Worm (Caenorhabditis elegans) whole organism, L4 larva: ENCODE data around the gene C08E8.3.

Experiments
- F10B5.3 ChIP-seq: sonication (generic microtip); optimal IDR thresholded peaks from 2 replicates; lab custom pipeline; 2016; ENCODE audit warnings: mild to moderate bottlenecking, missing genetic modification characterization, missing compliant biosample characterization
- F26F4.8 ChIP-seq: fragments of 200-800 bp; sonication (Bioruptor generic); conservative IDR thresholded peaks from 2 replicates; pipeline ENCODE4 v1.3.6; 2022; ENCODE audit warnings: missing genetic modification characterization, missing compliant biosample characterization
- R02D3.7 ChIP-seq: fragments of 150-350 bp; sonication (generic microtip); optimal IDR thresholded peaks from 3 replicates; lab custom pipeline; 2014; ENCODE audit warnings: missing biosample characterization, missing genetic modification characterization
- T20F7.1 ChIP-seq: fragments of 200-800 bp; sonication (Bioruptor generic); optimal IDR thresholded peaks from 2 replicates; lab custom pipeline; 2018; ENCODE audit warnings: mild to moderate bottlenecking, missing genetic modification characterization, missing compliant biosample characterization
- T26A8.4 ChIP-seq: fragments of 200-800 bp; sonication (Bioruptor generic); IDR thresholded peaks from 2 replicates; pipeline ENCODE4 v1.3.6; 2022; ENCODE audit warnings: missing genetic modification characterization, missing compliant biosample characterization
- Y5F2A.4 ChIP-seq: fragments of 200-800 bp; sonication (Bioruptor generic); optimal IDR thresholded peaks from 2 replicates; lab custom pipeline; 2018; ENCODE audit warnings: mild to moderate bottlenecking, missing genetic modification characterization, missing compliant biosample characterization
- Y75B8A.6 ChIP-seq: fragments of 200-800 bp; sonication (Bioruptor generic); IDR thresholded peaks from 2 replicates; pipeline ENCODE4 v1.3.6; 2022; ENCODE audit warnings: missing genetic modification reagents, missing genetic modification characterization, missing compliant biosample characterization
- ZK546.5 ChIP-seq, 2 experiments: sonication (generic microtip); optimal IDR thresholded peaks; 2 replicates each; lab custom pipeline; 2017; ENCODE audit warnings: missing biosample characterization in 2 of 2, missing genetic modification characterization in 2 of 2
- aha-1 ChIP-seq: fragments of 150-350 bp; peaks from one replicate; lab custom pipeline; 2014; ENCODE audit warnings: missing biosample characterization, missing genetic modification characterization
- arid-1 ChIP-seq: fragments of 200-800 bp; sonication (Bioruptor generic); conservative IDR thresholded peaks from 2 replicates; pipeline ENCODE4 v1.3.6; 2022; ENCODE audit warnings: missing genetic modification reagents, missing genetic modification characterization, missing compliant biosample characterization
- ceh-20 ChIP-seq: fragments of 200-800 bp; sonication (Bioruptor generic); IDR thresholded peaks from 2 replicates; pipeline ENCODE4 v1.3.6; 2022; ENCODE audit warnings: missing genetic modification reagents, missing genetic modification characterization, missing compliant biosample characterization
- ctbp-1 ChIP-seq: fragments of 200-800 bp; sonication (Bioruptor generic); IDR thresholded peaks from 2 replicates; pipeline ENCODE4 v1.3.6; 2022; ENCODE audit warnings: missing genetic modification reagents, missing genetic modification characterization, missing compliant biosample characterization
- daf-12 ChIP-seq: fragments of 150-350 bp; optimal IDR thresholded peaks from 2 replicates; lab custom pipeline; 2014; ENCODE audit warnings: missing biosample characterization, missing genetic modification reagents, missing genetic modification characterization
- daf-19 ChIP-seq: fragments of 200-800 bp; sonication (Bioruptor generic); conservative IDR thresholded peaks from 2 replicates; pipeline ENCODE4 v1.3.6; 2022; ENCODE audit warnings: missing genetic modification characterization, missing compliant biosample characterization
- dmd-8 ChIP-seq: fragments of 200-800 bp; sonication (Bioruptor generic); IDR thresholded peaks from 2 replicates; pipeline ENCODE4 v1.3.6; 2022; ENCODE audit warnings: missing genetic modification characterization, missing compliant biosample characterization
- duxl-1 ChIP-seq: sonication (generic microtip); optimal IDR thresholded peaks from 2 replicates; lab custom pipeline; 2016; ENCODE audit warnings: mild to moderate bottlenecking, missing genetic modification characterization, moderate library complexity, missing compliant biosample characterization; ENCODE audit not compliant: poor library complexity
- hlh-11 ChIP-seq: fragments of 200-800 bp; sonication (Bioruptor generic); optimal IDR thresholded peaks from 2 replicates; lab custom pipeline; 2018; ENCODE audit warnings: mild to moderate bottlenecking, missing genetic modification characterization, missing compliant biosample characterization
- jun-1 ChIP-seq: fragments of 150-350 bp; optimal IDR thresholded peaks from 2 replicates; lab custom pipeline; 2014; ENCODE audit warnings: missing biosample characterization, missing genetic modification reagents, missing genetic modification characterization
- lim-7 ChIP-seq: fragments of 200-800 bp; sonication (Bioruptor generic); IDR thresholded peaks from 2 replicates; pipeline ENCODE4 v1.3.6; 2022; ENCODE audit warnings: missing genetic modification characterization, missing compliant biosample characterization
- lin-1 ChIP-seq: fragments of 200-800 bp; sonication (Bioruptor generic); IDR thresholded peaks from 2 replicates; pipeline ENCODE4 v1.3.6; 2022; ENCODE audit warnings: missing genetic modification reagents, missing genetic modification characterization, missing compliant biosample characterization
- lin-13 ChIP-seq: fragments of 150-350 bp; optimal IDR thresholded peaks from 2 replicates; lab custom pipeline; 2014; ENCODE audit warnings: missing biosample characterization, missing genetic modification reagents, missing genetic modification characterization
- lin-38 ChIP-seq: fragments of 200-800 bp; sonication (Bioruptor generic); IDR thresholded peaks from 2 replicates; pipeline ENCODE4 v1.3.6; 2022; ENCODE audit warnings: missing genetic modification reagents, missing genetic modification characterization, missing compliant biosample characterization
- lin-39 ChIP-seq: fragments of 150-350 bp; optimal IDR thresholded peaks from 2 replicates; lab custom pipeline; 2014; ENCODE audit warnings: missing biosample characterization, missing genetic modification reagents, missing genetic modification characterization
- lir-3 ChIP-seq: sonication (generic microtip); optimal IDR thresholded peaks from 2 replicates; lab custom pipeline; 2016; ENCODE audit warnings: mild to moderate bottlenecking, missing genetic modification characterization, missing compliant biosample characterization
- madf-9 ChIP-seq: fragments of 200-800 bp; sonication (Bioruptor generic); conservative IDR thresholded peaks from 2 replicates; pipeline ENCODE4 v1.3.6; 2022; ENCODE audit warnings: missing genetic modification reagents, missing genetic modification characterization, missing compliant biosample characterization
- mxl-3 ChIP-seq: fragments of 200-800 bp; sonication (Bioruptor generic); optimal IDR thresholded peaks from 2 replicates; lab custom pipeline; 2018; ENCODE audit warnings: mild to moderate bottlenecking, missing genetic modification characterization, missing compliant biosample characterization
- nhr-10 ChIP-seq: fragments of 150-350 bp; optimal IDR thresholded peaks from 2 replicates; lab custom pipeline; 2014; ENCODE audit warnings: missing biosample characterization, missing genetic modification characterization
- nhr-102 ChIP-seq: sonication (generic microtip); optimal IDR thresholded peaks from 2 replicates; lab custom pipeline; 2016; ENCODE audit warnings: mild to moderate bottlenecking, missing genetic modification characterization, moderate library complexity, missing compliant biosample characterization
- nhr-11 ChIP-seq: fragments of 150-350 bp; optimal IDR thresholded peaks from 2 replicates; lab custom pipeline; 2014; ENCODE audit warnings: missing biosample characterization, missing genetic modification characterization
- nhr-41 ChIP-seq: fragments of 200-800 bp; sonication (Bioruptor generic); IDR thresholded peaks from 2 replicates; pipeline ENCODE4 v1.3.6; 2022; ENCODE audit warnings: missing genetic modification reagents, missing genetic modification characterization, missing compliant biosample characterization
- nhr-6 ChIP-seq: fragments of 150-350 bp; optimal IDR thresholded peaks from 2 replicates; lab custom pipeline; 2014; ENCODE audit warnings: missing biosample characterization, missing genetic modification characterization
- pha-4 ChIP-seq, 2 experiments: fragments of 150-350 bp in 1 of 2; fragments of 200-800 bp in 1 of 2; sonication (Bioruptor generic) in 1 of 2; IDR thresholded peaks in 1 of 2; optimal IDR thresholded peaks in 1 of 2; 2 replicates each; pipeline versions ENCODE4 v1.3.6 to Lab custom; 2014 to 2022; ENCODE audit warnings: missing genetic modification characterization in 2 of 2, missing genetic modification reagents in 2 of 2, missing biosample characterization in 1 of 2, missing compliant biosample characterization in 1 of 2
- pqm-1 ChIP-seq: sonication (generic microtip); optimal IDR thresholded peaks from 2 replicates; lab custom pipeline; 2017; ENCODE audit warnings: missing biosample characterization, missing genetic modification characterization
- tra-1 ChIP-seq: fragments of 200-800 bp; sonication (Bioruptor generic); IDR thresholded peaks from 2 replicates; pipeline ENCODE4 v1.3.6; 2022; ENCODE audit warnings: missing genetic modification reagents, missing genetic modification characterization, missing compliant biosample characterization
- unc-130 ChIP-seq: sonication (generic microtip); optimal IDR thresholded peaks from 2 replicates; lab custom pipeline; 2016; ENCODE audit warnings: missing genetic modification reagents, missing genetic modification characterization, missing compliant biosample characterization
- vab-7 ChIP-seq: fragments of 200-800 bp; sonication (Bioruptor generic); IDR thresholded peaks from 2 replicates; pipeline ENCODE4 v1.3.6; 2022; ENCODE audit warnings: missing genetic modification reagents, missing genetic modification characterization, missing compliant biosample characterization
- zip-11 ChIP-seq: fragments of 200-800 bp; sonication (Bioruptor generic); IDR thresholded peaks from 2 replicates; pipeline ENCODE4 v1.3.6; 2022; ENCODE audit warnings: missing genetic modification characterization, missing compliant biosample characterization
- ztf-11 ChIP-seq: fragments of 150-350 bp; optimal IDR thresholded peaks from 2 replicates; lab custom pipeline; 2014; ENCODE audit warnings: missing biosample characterization, missing genetic modification characterization

The C08E8.3 gene

ce11 chrV:18359888-18360287 lies 10.0 kb downstream of the C08E8.3 start, which contains the start of gene C08E8.5:
TSS of gene C08E8.5 (minus strand) at chrV:18359988.
- TF ChIP-seq Y75B8A.6 (GFP tag; lab: Robert Waterston, UW) (no peak), aha-1 (peak; percentile 68)

- TF ChIP-seq pha-4 (GFP tag; IDR thresholded peaks at IDR 0.05; lab: Robert Waterston, UW) (no peak), pha-4 (tag; optimal IDR thresholded peaks at IDR 0.05; lab: Kevin White, UChicago) (no peak), unc-130 (GFP tag; lab: Kevin White, UChicago) (no peak), duxl-1 (tag; lab: Kevin White, UChicago) (no peak), nhr-6 (tag; lab: Kevin White, UChicago) (no peak), T26A8.4 (GFP tag; lab: Robert Waterston, UW) (no peak), jun-1 (tag; lab: Kevin White, UChicago) (no peak), ZK546.5 (tag; optimal IDR thresholded peaks at IDR 0.05; lab: Kevin White, UChicago) (no peak), pqm-1 (tag; lab: Kevin White, UChicago) (no peak), R02D3.7 (tag; lab: Kevin White, UChicago) (no peak), Y5F2A.4 (GFP tag; lab: Kevin White, UChicago) (no peak), T20F7.1 (GFP tag; lab: Kevin White, UChicago) (no peak), lin-13 (GFP tag; lab: Kevin White, UChicago) (no peak), hlh-11 (no peak), madf-9 (no peak), nhr-11 (tag; lab: Kevin White, UChicago) (no peak), F26F4.8 (GFP tag; lab: Robert Waterston, UW) (no peak), tra-1 (no peak), nhr-102 (tag; lab: Kevin White, UChicago) (no peak), lim-7 (no peak)
Observed at ce11 chrV:18362402-18362801, 12.5 kb downstream of the C08E8.3 start, which contains the start of gene C08E8.1. TSS of gene C08E8.1 (minus strand) at chrV:18362502.

ce11 chrV:18364558-18364957 lies 14.6 kb downstream of the C08E8.3 start, which contains the start of gene C08E8.9:
TSS of gene C08E8.9 (plus strand) at chrV:18364858.
- TF ChIP-seq mxl-3 (GFP tag; lab: Kevin White, UChicago): no peak
- no peak for TF ChIP-seq ctbp-1
- no peak for TF ChIP-seq T20F7.1 (GFP tag; lab: Kevin White, UChicago)
- TF ChIP-seq nhr-10: no peak
- TF ChIP-seq ztf-11: no peak
- no peak for TF ChIP-seq lin-39 (tag; lab: Kevin White, UChicago)
- TF ChIP-seq dmd-8 (GFP tag; lab: Robert Waterston, UW): no peak

- TF ChIP-seq pha-4 (GFP tag; IDR thresholded peaks at IDR 0.05; lab: Robert Waterston, UW): no peak
- TF ChIP-seq pha-4 (tag; optimal IDR thresholded peaks at IDR 0.05; lab: Kevin White, UChicago): no peak
- TF ChIP-seq arid-1 (GFP tag; lab: Robert Waterston, UW): no peak
- no peak for TF ChIP-seq daf-19 (GFP tag; lab: Robert Waterston, UW)
- TF ChIP-seq R02D3.7 (tag; lab: Kevin White, UChicago): no peak
- TF ChIP-seq nhr-41 (GFP tag; lab: Robert Waterston, UW): no peak
- TF ChIP-seq hlh-11: no peak
- TF ChIP-seq lir-3: no peak
- no peak for TF ChIP-seq madf-9
- TF ChIP-seq vab-7 (GFP tag; lab: Robert Waterston, UW): no peak
- TF ChIP-seq zip-11 (GFP tag; lab: Robert Waterston, UW): no peak
- TF ChIP-seq unc-130 (GFP tag; lab: Kevin White, UChicago): no peak
- TF ChIP-seq F10B5.3: no peak
- TF ChIP-seq ceh-20 (GFP tag; lab: Robert Waterston, UW): no peak
- no peak for TF ChIP-seq lin-38 (GFP tag; lab: Robert Waterston, UW)
- TF ChIP-seq daf-12: no peak
- no peak for TF ChIP-seq lin-1 (GFP tag; lab: Robert Waterston, UW)
Observed at ce11 chrV:18368322-18368721, 18.4 kb downstream of the C08E8.3 start, which contains the start of gene C08E8.6. TSS of gene C08E8.6 (minus strand) at chrV:18368422.
